Fruit fly (Drosophila melanogaster) whole organism, embryonic: ENCODE measurements around the gene Polr2F.

Experiments used
- CG6689 ChIP-seq: fragments of 200-800 bp; sonication (Bioruptor generic); IDR thresholded peaks from 2 replicates; pipeline ENCODE4 v1.3.6; 2022; ENCODE audit warnings: missing biosample characterization, missing genetic modification characterization
- Dip3 ChIP-seq: fragments of 200-800 bp; sonication (Bioruptor generic); optimal IDR thresholded peaks from 3 replicates; lab custom pipeline; 2016; ENCODE audit warnings: missing biosample characterization, missing genetic modification characterization
- sna ChIP-seq: fragments of 200-800 bp; sonication (Bioruptor generic); IDR thresholded peaks from 2 replicates; pipeline ENCODE4 v1.3.6; 2022; ENCODE audit warnings: missing biosample characterization, missing genetic modification characterization; ENCODE audit not compliant: partially characterized antibody

DNA sequence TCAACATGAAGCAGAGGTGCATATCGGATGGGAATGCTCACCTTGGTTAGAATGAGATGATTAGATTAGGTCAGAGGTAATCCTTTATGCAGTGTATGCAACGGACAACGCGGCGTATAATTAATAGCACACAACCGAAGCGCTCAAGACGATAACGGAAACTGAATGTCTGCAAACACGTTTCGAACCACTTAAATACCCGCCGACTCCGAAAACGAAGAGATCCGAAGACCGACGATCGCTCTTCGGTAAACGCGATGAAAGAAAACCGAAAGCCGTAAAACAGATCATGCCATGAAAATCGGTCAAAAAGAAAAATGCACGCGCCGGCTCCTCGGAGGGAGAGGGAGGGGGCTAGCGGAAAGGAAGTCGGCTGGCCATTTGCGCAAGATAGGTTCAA is 32.4 kb downstream of the Polr2F start, which contains the start of gene CG2663:
- TF ChIP-seq sna (GFP tag; lab: Robert Waterston, UW) (no peak), Dip3 (GFP tag; lab: Kevin White, UChicago) (no peak), CG6689 (GFP tag; lab: Robert Waterston, UW) (no peak)
